Worm (Caenorhabditis elegans): ENCODE measurements around the gene F25E5.8.

The F25E5.8 gene

ce11 chrV:7432441-7433146 is 3.1 kb upstream of the F25E5.8 start (continued):
- peak; percentile 40 for TF ChIP-seq spr-1 (tag; optimal IDR thresholded peaks at IDR 0.05)
- TF ChIP-seq ceh-82 (tag; optimal IDR thresholded peaks at IDR 0.05) = no peak
- TF ChIP-seq nhr-11 (tag; optimal IDR thresholded peaks at IDR 0.05) = no peak
- no peak for TF ChIP-seq nhr-77 (tag; optimal IDR thresholded peaks at IDR 0.05)

ce11 chrV:7434805-7435363 is 846 bp upstream of the F25E5.8 start:
- TF ChIP-seq hlh-30 (tag; optimal IDR thresholded peaks at IDR 0.05; ENCODE audit: insufficient read depth) = peak; percentile 87
- TF ChIP-seq nhr-28 (tag; optimal IDR thresholded peaks at IDR 0.05) = peak; percentile 44
- peak; percentile 24 for TF ChIP-seq dpl-1 (GFP tag; optimal IDR thresholded peaks at IDR 0.05)
- TF ChIP-seq dmd-9 (GFP tag; IDR thresholded peaks at IDR 0.05) = no peak
- TF ChIP-seq Y48G9A.11 (GFP tag; IDR thresholded peaks at IDR 0.05) = no peak
- TF ChIP-seq ZK546.5 (tag; optimal IDR thresholded peaks at IDR 0.05) = no peak
- no peak for TF ChIP-seq aly-2 (tag; optimal IDR thresholded peaks at IDR 0.05)
- TF ChIP-seq mxl-3 (GFP tag; optimal IDR thresholded peaks at IDR 0.05) = peak; percentile 63
- TF ChIP-seq Y75B8A.6 (GFP tag; IDR thresholded peaks at IDR 0.05) = no peak
- peak; percentile 50; the same call in 1 of the 2 replicates for TF ChIP-seq ceh-20 (GFP tag; IDR thresholded peaks at IDR 0.05)
- TF ChIP-seq ceh-28 (tag; optimal IDR thresholded peaks at IDR 0.05) = no peak
- TF ChIP-seq hlh-11 (tag; optimal IDR thresholded peaks at IDR 0.05) = peak; percentile 79
- TF ChIP-seq vab-7 (GFP tag; IDR thresholded peaks at IDR 0.05) = no peak
- TF ChIP-seq tra-1 (GFP tag; IDR thresholded peaks at IDR 0.05) = no peak; the same call in 1 of the 2 replicates
- no peak for TF ChIP-seq rbr-2 (tag; optimal IDR thresholded peaks at IDR 0.05)
- TF ChIP-seq mes-2 (tag; optimal IDR thresholded peaks at IDR 0.05; ENCODE audit: poor library complexity, severe bottlenecking) = peak; percentile 38
- no peak for TF ChIP-seq daf-16 (GFP tag; optimal IDR thresholded peaks at IDR 0.05)
- peak; percentile 62 for TF ChIP-seq daf-16 (tag; optimal IDR thresholded peaks at IDR 0.05)
- no peak for TF ChIP-seq nhr-41 (GFP tag; IDR thresholded peaks at IDR 0.05)
- no peak for TF ChIP-seq F37D6.2 (tag; optimal IDR thresholded peaks at IDR 0.05)
- peak; percentile 52 for TF ChIP-seq nhr-77 (tag; optimal IDR thresholded peaks at IDR 0.05)
- peak; percentile 32 for TF ChIP-seq nhr-11 (tag; optimal IDR thresholded peaks at IDR 0.05)
- no peak for TF ChIP-seq pha-4 (GFP tag; IDR thresholded peaks at IDR 0.05)
- peak; percentile 2 for TF ChIP-seq pha-4 (tag; optimal IDR thresholded peaks at IDR 0.05)
- TF ChIP-seq set-16 (GFP tag; IDR thresholded peaks at IDR 0.05) = no peak
- no peak for TF ChIP-seq jun-1 (tag; optimal IDR thresholded peaks at IDR 0.05)
- TF ChIP-seq zfp-3 (GFP tag; conservative IDR thresholded peaks at IDR 0.05) = 0 out of 2 replicates have a peak, but pooled peaks have one; percentile 28
- no peak for TF ChIP-seq arid-1 (GFP tag; conservative IDR thresholded peaks at IDR 0.05)
- TF ChIP-seq madf-9 (GFP tag; conservative IDR thresholded peaks at IDR 0.05) = no peak
- TF ChIP-seq duxl-1 (tag; optimal IDR thresholded peaks at IDR 0.05; ENCODE audit: poor library complexity) = peak; percentile 23
- TF ChIP-seq nhr-76 (tag; optimal IDR thresholded peaks at IDR 0.05) = no peak
- no peak for TF ChIP-seq spr-1 (tag; optimal IDR thresholded peaks at IDR 0.05)
- peak; percentile 78 for TF ChIP-seq dmd-6 (GFP tag; IDR thresholded peaks at IDR 0.05)
- peak; percentile 56 for TF ChIP-seq nhr-48 (tag; optimal IDR thresholded peaks at IDR 0.05)
- peak; percentile 35 for TF ChIP-seq mep-1 (tag; optimal IDR thresholded peaks at IDR 0.05)
- no peak for TF ChIP-seq snpc-1.2 (GFP tag; IDR thresholded peaks at IDR 0.05)
- TF ChIP-seq F49E8.2 (tag; optimal IDR thresholded peaks at IDR 0.05; ENCODE audit: borderline replicate concordance) = no peak
- no peak for TF ChIP-seq D1046.2 (GFP tag; IDR thresholded peaks at IDR 0.05)
- no peak for TF ChIP-seq F10B5.3 (tag; optimal IDR thresholded peaks at IDR 0.05)
- peak; percentile 39; the same call in 1 of the 2 replicates for TF ChIP-seq mxl-2 (GFP tag; conservative IDR thresholded peaks at IDR 0.05)
- peak in 1 of 2 experiments; percentile 89 for TF ChIP-seq mdl-1 (tag; optimal IDR thresholded peaks at IDR 0.05)
- TF ChIP-seq hif-1 (tag; optimal IDR thresholded peaks at IDR 0.05) = peak in 1 of 2 experiments; percentile 10
- TF ChIP-seq ceh-62 (tag; optimal IDR thresholded peaks at IDR 0.05) = no peak
- TF ChIP-seq madf-5 (GFP tag; IDR thresholded peaks at IDR 0.05) = no peak
- no peak for TF ChIP-seq ces-1 (GFP tag; optimal IDR thresholded peaks at IDR 0.05)
- no peak for TF ChIP-seq skn-1 (tag; optimal IDR thresholded peaks at IDR 0.05)
